Worm (Caenorhabditis elegans) whole organism, late embryonic: ENCODE results near the gene rab-3.

Experiments used
- C08G9.2 ChIP-seq: sonication (generic microtip); optimal IDR thresholded peaks from 2 replicates; lab custom pipeline; 2016; ENCODE audit warnings: mild to moderate bottlenecking, missing genetic modification characterization, moderate library complexity, missing compliant biosample characterization
- F13H6.1 ChIP-seq: sonication (generic microtip); optimal IDR thresholded peaks from 2 replicates; lab custom pipeline; 2016; ENCODE audit warnings: missing genetic modification characterization, missing compliant biosample characterization
- K09A11.1 ChIP-seq: sonication (generic microtip); optimal IDR thresholded peaks from 2 replicates; lab custom pipeline; 2017; ENCODE audit warnings: antibody characterized with exemption, mild to moderate bottlenecking, missing genetic modification characterization, missing compliant biosample characterization; ENCODE audit not compliant: insufficient read depth
- T23F11.4 ChIP-seq: fragments of 200-800 bp; sonication (Bioruptor generic); optimal IDR thresholded peaks from 2 replicates; lab custom pipeline; 2018; ENCODE audit warnings: mild to moderate bottlenecking, missing genetic modification characterization, missing compliant biosample characterization
- ama-1 ChIP-seq: fragments of 150-350 bp; optimal IDR thresholded peaks from 2 replicates; lab custom pipeline; 2014
- ceh-2 ChIP-seq: sonication (generic microtip); optimal IDR thresholded peaks from 2 replicates; lab custom pipeline; 2016; ENCODE audit warnings: missing genotype, missing genetic modification characterization, missing compliant biosample characterization
- ceh-30 ChIP-seq: fragments of 150-350 bp; optimal IDR thresholded peaks from 2 replicates; lab custom pipeline; 2014; ENCODE audit warnings: missing biosample characterization, missing genetic modification characterization
- ceh-31 ChIP-seq: sonication (generic microtip); optimal IDR thresholded peaks from 2 replicates; lab custom pipeline; 2016; ENCODE audit warnings: missing genetic modification characterization, missing compliant biosample characterization
- ceh-34 ChIP-seq: sonication (generic microtip); optimal IDR thresholded peaks from 2 replicates; lab custom pipeline; 2016; ENCODE audit warnings: mild to moderate bottlenecking, missing genetic modification characterization, missing compliant biosample characterization
- ceh-48 ChIP-seq: sonication (generic microtip); optimal IDR thresholded peaks from 2 replicates; lab custom pipeline; 2016; ENCODE audit warnings: missing genetic modification characterization, inconsistent platforms, missing compliant biosample characterization
- ceh-9 ChIP-seq: sonication (generic microtip); optimal IDR thresholded peaks from 2 replicates; lab custom pipeline; 2016; ENCODE audit warnings: mild to moderate bottlenecking, missing genetic modification characterization, inconsistent platforms, missing compliant biosample characterization
- che-1 ChIP-seq: sonication (generic microtip); optimal IDR thresholded peaks from 2 replicates; lab custom pipeline; 2016; ENCODE audit warnings: mild to moderate bottlenecking, missing genetic modification characterization, missing compliant biosample characterization
- elt-2 ChIP-seq: sonication (generic microtip); optimal IDR thresholded peaks from 2 replicates; lab custom pipeline; 2016; ENCODE audit warnings: missing genetic modification reagents, missing genetic modification characterization, missing compliant biosample characterization
- elt-4 ChIP-seq: sonication (generic microtip); optimal IDR thresholded peaks from 2 replicates; lab custom pipeline; 2016; ENCODE audit warnings: missing genetic modification characterization, missing compliant biosample characterization
- fax-1 ChIP-seq: sonication (generic microtip); optimal IDR thresholded peaks from 2 replicates; lab custom pipeline; 2016; ENCODE audit warnings: missing genotype, missing genetic modification characterization, missing compliant biosample characterization
- gmeb-2 ChIP-seq: sonication (generic microtip); optimal IDR thresholded peaks from 2 replicates; lab custom pipeline; 2016; ENCODE audit warnings: missing genetic modification characterization, inconsistent platforms, missing compliant biosample characterization
- hlh-15 ChIP-seq: sonication (generic microtip); optimal IDR thresholded peaks from 2 replicates; lab custom pipeline; 2016; ENCODE audit warnings: missing genetic modification characterization, missing compliant biosample characterization
- hlh-30 ChIP-seq: sonication (generic microtip); optimal IDR thresholded peaks from 2 replicates; lab custom pipeline; 2017; ENCODE audit warnings: antibody characterized with exemption, missing genetic modification characterization, missing compliant biosample characterization; ENCODE audit not compliant: insufficient read depth
- hlh-6 ChIP-seq: sonication (generic microtip); optimal IDR thresholded peaks from 2 replicates; lab custom pipeline; 2016; ENCODE audit warnings: missing genotype, missing genetic modification characterization, missing compliant biosample characterization
- lim-6 ChIP-seq: sonication (generic microtip); optimal IDR thresholded peaks from 2 replicates; lab custom pipeline; 2016; ENCODE audit warnings: missing genetic modification characterization, missing compliant biosample characterization
- lin-11 ChIP-seq: fragments of 200-800 bp; sonication (Bioruptor generic); optimal IDR thresholded peaks from 2 replicates; lab custom pipeline; 2018; ENCODE audit warnings: mild to moderate bottlenecking, missing genetic modification characterization, missing compliant biosample characterization
- nfya-1 ChIP-seq: sonication (generic microtip); optimal IDR thresholded peaks from 2 replicates; lab custom pipeline; 2017; ENCODE audit warnings: missing genetic modification characterization, mild to moderate bottlenecking, missing compliant biosample characterization, antibody characterized with exemption, moderate library complexity
- nhr-232 ChIP-seq: sonication (generic microtip); optimal IDR thresholded peaks from 2 replicates; lab custom pipeline; 2016; ENCODE audit warnings: missing genetic modification characterization, missing compliant biosample characterization
- npax-4 ChIP-seq: sonication (generic microtip); optimal IDR thresholded peaks from 2 replicates; lab custom pipeline; 2016; ENCODE audit warnings: missing genetic modification characterization, missing compliant biosample characterization
- pax-1 ChIP-seq: fragments of 150-350 bp; optimal IDR thresholded peaks from 2 replicates; lab custom pipeline; 2014; ENCODE audit warnings: missing biosample characterization, missing genetic modification characterization
- pha-4 ChIP-seq: fragments of 150-350 bp; optimal IDR thresholded peaks from 2 replicates; lab custom pipeline; 2018; ENCODE audit warnings: missing biosample characterization, missing genetic modification reagents, missing genetic modification characterization
- pros-1 ChIP-seq: fragments of 150-350 bp; optimal IDR thresholded peaks from 2 replicates; lab custom pipeline; 2014; ENCODE audit warnings: missing biosample characterization, missing genetic modification reagents, missing genetic modification characterization
- rnt-1 ChIP-seq: sonication (generic microtip); optimal IDR thresholded peaks from 2 replicates; lab custom pipeline; 2016; ENCODE audit warnings: missing genetic modification characterization, missing compliant biosample characterization
- sox-4 ChIP-seq: sonication (generic microtip); optimal IDR thresholded peaks from 2 replicates; lab custom pipeline; 2017; ENCODE audit warnings: mild to moderate bottlenecking, missing genetic modification characterization, inconsistent platforms, missing compliant biosample characterization
- syd-9 ChIP-seq: sonication (generic microtip); optimal IDR thresholded peaks from 2 replicates; lab custom pipeline; 2016; ENCODE audit warnings: mild to moderate bottlenecking, missing genetic modification characterization, moderate library complexity, missing compliant biosample characterization
- tbx-7 ChIP-seq: sonication (generic microtip); optimal IDR thresholded peaks from 2 replicates; lab custom pipeline; 2016; ENCODE audit warnings: missing genotype, missing genetic modification characterization, missing compliant biosample characterization
- unc-3 ChIP-seq, 2 experiments: fragments of 200-800 bp in 1 of 2; sonication (Bioruptor generic) in 1 of 2; sonication (generic microtip) in 1 of 2; conservative IDR thresholded peaks in 1 of 2; optimal IDR thresholded peaks in 1 of 2; 2 replicates each; pipeline versions ENCODE4 v1.3.6 to Lab custom; 2016 to 2022; ENCODE audit warnings: missing compliant biosample characterization in 2 of 2, missing genetic modification characterization in 2 of 2, missing genetic modification reagents in 1 of 2
- unc-42 ChIP-seq: sonication (generic microtip); optimal IDR thresholded peaks from 2 replicates; lab custom pipeline; 2016; ENCODE audit warnings: missing genotype, missing genetic modification characterization, missing compliant biosample characterization
- unc-55 ChIP-seq: sonication (generic microtip); optimal IDR thresholded peaks from 2 replicates; lab custom pipeline; 2017; ENCODE audit warnings: missing biosample characterization, missing genetic modification reagents, missing genetic modification characterization
- unc-86 ChIP-seq: sonication (generic microtip); optimal IDR thresholded peaks from 2 replicates; lab custom pipeline; 2016; ENCODE audit warnings: missing genetic modification characterization, missing compliant biosample characterization
- zip-5 ChIP-seq: sonication (generic microtip); optimal IDR thresholded peaks from 2 replicates; lab custom pipeline; 2016; ENCODE audit warnings: missing genetic modification characterization, missing compliant biosample characterization

Gene rab-3

DNA sequence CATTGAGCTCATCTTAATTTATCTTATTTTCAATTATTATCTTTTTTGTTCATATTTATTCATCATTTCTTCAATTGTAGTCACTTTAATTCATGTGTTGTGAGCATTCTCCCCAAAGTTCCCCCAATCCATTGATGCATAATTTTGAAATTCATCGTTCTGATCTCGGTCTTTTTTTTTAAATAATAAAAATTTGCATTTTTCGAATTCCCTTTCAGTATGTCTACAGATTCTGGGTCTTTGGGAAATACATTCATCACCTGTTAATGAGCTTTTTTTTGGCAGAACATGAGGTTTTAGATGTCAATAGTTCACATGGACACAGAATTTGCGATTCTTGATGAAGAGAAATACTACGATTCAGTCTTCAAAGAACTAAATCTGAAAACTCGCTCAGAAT lies 7.8 kb downstream of the rab-3 start, which contains the start of gene damt-1:
damt-1 (plus strand) TSS at position 301 of the 400 bp plus-strand sequence.
- no peak for TF ChIP-seq unc-42 (tag; lab: Kevin White, UChicago)
- TF ChIP-seq K09A11.1 (tag; lab: Kevin White, UChicago), result no peak
- TF ChIP-seq T23F11.4 (GFP tag; lab: Kevin White, UChicago), result no peak
- no peak for TF ChIP-seq hlh-6 (tag; lab: Kevin White, UChicago)
- no peak for TF ChIP-seq elt-4 (tag; lab: Kevin White, UChicago)
- TF ChIP-seq fax-1 (tag; lab: Kevin White, UChicago), result no peak
- TF ChIP-seq hlh-15 (tag; lab: Kevin White, UChicago), result no peak
- no peak for TF ChIP-seq rnt-1 (tag; lab: Kevin White, UChicago)
- no peak for TF ChIP-seq unc-3 (GFP tag; conservative IDR thresholded peaks at IDR 0.05; lab: Robert Waterston, UW)
- TF ChIP-seq unc-3 (tag; optimal IDR thresholded peaks at IDR 0.05; lab: Kevin White, UChicago), result no peak
- no peak for TF ChIP-seq nhr-232
- TF ChIP-seq lim-6 (tag; lab: Kevin White, UChicago), result no peak
- no peak for TF ChIP-seq ceh-34 (tag; lab: Kevin White, UChicago)
- no peak for TF ChIP-seq ama-1 (lab: Kevin White, UChicago)
- no peak for TF ChIP-seq ceh-31 (tag; lab: Kevin White, UChicago)
- no peak for TF ChIP-seq F13H6.1 (tag; lab: Kevin White, UChicago)
- no peak for TF ChIP-seq ceh-9 (tag; lab: Kevin White, UChicago)
- TF ChIP-seq sox-4, result no peak
- no peak for TF ChIP-seq nfya-1 (tag; lab: Kevin White, UChicago)
- TF ChIP-seq tbx-7, result no peak
- TF ChIP-seq, all 69 proteins: peak for 0

DNA sequence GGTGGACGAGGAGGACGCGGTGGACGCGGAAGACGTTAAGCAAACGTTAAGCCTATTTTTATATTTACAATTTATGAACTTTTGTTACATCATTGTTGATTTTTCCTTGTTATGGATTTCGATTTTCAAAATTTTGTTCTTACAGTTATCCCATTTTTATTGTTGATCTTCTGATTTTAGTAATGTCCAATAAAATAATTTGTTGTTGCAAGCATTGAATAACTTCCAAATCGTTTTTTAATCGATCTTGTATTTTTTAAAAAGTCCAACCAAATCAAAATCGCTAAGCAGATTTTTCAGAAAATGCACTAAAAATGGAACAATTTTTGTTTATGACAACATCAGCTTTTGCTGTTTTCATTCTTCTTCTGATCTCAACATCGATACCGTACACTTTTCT lies 9.8 kb downstream of the rab-3 start, which contains the start of gene zipt-3:
zipt-3 (plus strand) TSS at position 301 of the 400 bp plus-strand sequence.
- TF ChIP-seq unc-3 (GFP tag; conservative IDR thresholded peaks at IDR 0.05; lab: Robert Waterston, UW), result no peak
- no peak for TF ChIP-seq unc-3 (tag; optimal IDR thresholded peaks at IDR 0.05; lab: Kevin White, UChicago)
- TF ChIP-seq pax-1, result no peak
- TF ChIP-seq lin-11 (tag; lab: Kevin White, UChicago), result no peak
- TF ChIP-seq unc-86, result no peak
- TF ChIP-seq pros-1 (tag; lab: Kevin White, UChicago), result no peak
- no peak for TF ChIP-seq ceh-48
- TF ChIP-seq ceh-30 (tag; lab: Kevin White, UChicago), result no peak
- TF ChIP-seq zip-5 (tag; lab: Kevin White, UChicago), result no peak
- no peak for TF ChIP-seq hlh-30 (tag; lab: Kevin White, UChicago)
- TF ChIP-seq che-1, result no peak
- no peak for TF ChIP-seq npax-4 (tag; lab: Kevin White, UChicago)
- no peak for TF ChIP-seq gmeb-2 (tag; lab: Kevin White, UChicago)

DNA sequence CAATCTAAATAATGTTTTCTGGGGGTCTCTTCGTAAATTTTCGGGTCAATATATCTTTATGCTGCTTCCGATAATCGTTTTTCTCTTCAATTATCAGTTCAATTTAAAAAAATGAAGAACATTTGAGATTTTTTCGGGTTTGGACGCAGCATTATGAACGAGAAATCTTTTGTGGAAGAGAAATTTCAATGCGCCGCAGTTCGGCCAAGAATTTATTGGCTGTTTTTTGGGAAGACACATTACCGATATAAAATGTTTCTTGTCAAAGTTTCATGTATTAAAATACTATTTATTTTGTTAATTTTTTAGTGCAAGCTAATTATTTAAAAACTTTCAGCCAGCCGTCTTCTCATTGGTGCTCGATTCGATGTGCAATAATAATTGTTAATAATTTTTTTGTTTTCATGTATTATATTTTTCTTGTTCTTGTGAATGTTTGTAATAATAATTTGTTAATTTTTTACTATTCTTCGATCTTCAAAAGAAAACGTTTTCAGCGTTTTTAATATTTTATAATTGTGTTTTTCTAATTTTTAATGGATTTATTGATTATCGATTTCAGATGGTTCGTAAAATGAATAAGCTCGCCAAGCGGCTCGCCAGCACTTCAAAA lies 11.8 kb downstream of the rab-3 start, which contains the start of the genes C18A3.10 and C18A3.3:
C18A3.10 (minus strand) TSS at position 101 of the 613 bp plus-strand sequence.
C18A3.3 (plus strand) TSS at position 563 of the 613 bp plus-strand sequence.
- TF ChIP-seq unc-55 (GFP tag; lab: Kevin White, UChicago), result no peak
- no peak for TF ChIP-seq hlh-15 (tag; lab: Kevin White, UChicago)
- no peak for TF ChIP-seq C08G9.2 (tag; lab: Kevin White, UChicago)

DNA sequence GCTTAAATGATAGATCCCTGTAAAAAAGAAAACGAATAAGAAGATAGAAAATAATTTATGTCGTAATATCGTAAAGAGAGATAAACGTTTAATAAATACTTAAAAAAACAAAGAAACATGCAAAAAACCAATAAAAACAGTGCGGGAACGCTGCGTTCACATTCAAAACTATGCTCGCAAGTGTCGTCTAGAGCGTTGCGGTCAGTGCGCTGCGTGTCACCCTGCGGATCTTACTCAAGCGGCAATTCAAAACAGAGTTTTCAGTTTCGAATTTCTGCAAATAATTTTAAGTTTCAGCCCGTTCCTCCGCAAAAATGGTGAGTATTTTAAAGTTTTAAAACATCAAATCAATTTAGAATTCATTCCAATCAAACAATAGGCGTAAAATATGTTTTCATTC lies 12.8 kb downstream of the rab-3 start, which contains the start of the genes tiar-1 and lelo-4:
tiar-1 (minus strand) TSS at position 17 of the 400 bp plus-strand sequence.
lelo-4 (plus strand) TSS at position 118 of the 400 bp plus-strand sequence.
- no peak for TF ChIP-seq unc-86
- TF ChIP-seq ama-1 (lab: Kevin White, UChicago), result no peak
- no peak for TF ChIP-seq pha-4
- TF ChIP-seq nfya-1 (tag; lab: Kevin White, UChicago), result peak; percentile 50
- no peak for TF ChIP-seq K09A11.1 (tag; lab: Kevin White, UChicago)
- TF ChIP-seq pax-1, result no peak
- peak; percentile 5 for TF ChIP-seq unc-55 (GFP tag; lab: Kevin White, UChicago)
- TF ChIP-seq ceh-31 (tag; lab: Kevin White, UChicago), result peak; percentile 59
- TF ChIP-seq elt-2 (tag; lab: Kevin White, UChicago), result peak; percentile 52
- TF ChIP-seq ceh-34 (tag; lab: Kevin White, UChicago), result peak; percentile 50
- TF ChIP-seq che-1, result no peak
- TF ChIP-seq lin-11 (tag; lab: Kevin White, UChicago), result no peak
- no peak for TF ChIP-seq syd-9
- peak; percentile 2 for TF ChIP-seq ceh-2 (tag; lab: Kevin White, UChicago)
- no peak for TF ChIP-seq C08G9.2 (tag; lab: Kevin White, UChicago)
